Fruit fly (Drosophila melanogaster): Measurements from ENCODE around the gene Syp.

DNA sequence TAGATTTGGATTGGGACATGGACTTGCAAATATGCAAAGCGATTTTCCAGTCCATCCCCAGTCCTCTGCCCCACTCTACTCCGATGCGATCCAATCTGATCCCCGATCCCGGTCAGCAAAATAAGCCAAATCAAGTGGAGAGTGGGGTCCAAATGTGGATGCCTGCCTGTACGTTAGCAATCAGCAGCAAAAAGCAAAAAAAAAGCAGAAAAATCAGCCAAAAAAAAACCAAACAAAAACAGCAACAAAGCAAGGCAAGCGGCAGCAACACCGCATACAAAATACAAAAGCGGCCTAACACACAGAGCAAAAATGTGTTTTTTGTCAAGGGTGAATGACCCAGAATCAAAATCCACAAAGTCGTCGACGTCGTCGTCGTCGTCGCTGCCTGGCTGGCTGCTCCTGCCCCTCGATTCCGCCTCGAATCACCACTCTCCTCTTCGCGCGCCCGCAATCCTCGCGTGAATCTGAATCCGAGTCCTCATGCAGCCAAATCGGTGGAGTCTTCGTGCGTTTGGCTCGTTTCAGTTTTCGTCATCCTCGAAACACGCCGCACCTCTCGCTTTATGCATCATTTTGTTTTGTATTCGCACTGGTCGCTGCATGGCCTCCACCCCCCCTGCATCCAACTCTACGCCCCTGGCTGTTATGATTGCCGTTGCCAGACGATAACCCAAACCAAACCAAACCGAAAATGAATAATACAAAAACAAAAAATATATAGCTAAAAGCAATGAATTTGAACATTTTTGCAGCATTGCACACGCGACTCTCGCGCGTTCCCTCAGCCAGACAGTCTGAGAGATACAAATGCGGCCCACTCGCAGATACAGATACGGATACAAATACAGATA lies 9.0 kb downstream of the Syp start:
- TF ChIP-seq insv (optimal IDR thresholded peaks at IDR 0.05) (no peak), h (optimal IDR thresholded peaks at IDR 0.05) (no peak), psq (optimal IDR thresholded peaks at IDR 0.05) (no peak)
